Worm (Caenorhabditis elegans): ENCODE results near the gene C31A11.13.

C31A11.13 gene

DNA sequence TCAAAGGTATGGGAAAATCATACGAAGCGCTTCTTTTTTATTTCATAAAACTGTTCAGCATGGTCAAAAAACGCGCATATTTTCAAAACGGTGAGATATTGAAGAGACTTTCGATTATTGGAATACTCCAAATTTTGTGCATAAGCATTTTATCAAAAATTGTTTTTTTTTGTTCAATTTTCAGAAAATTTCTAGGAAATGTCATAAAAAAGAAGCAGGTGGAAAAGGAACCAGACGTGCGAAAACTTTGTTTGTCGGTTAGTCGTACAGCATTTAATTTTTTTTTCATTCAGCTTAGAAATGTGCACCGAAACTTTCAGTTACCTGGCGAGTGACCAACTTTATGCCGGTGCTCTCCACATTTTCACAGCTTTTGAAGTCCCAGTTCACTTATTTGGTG is 31.1 kb upstream of the C31A11.13 start, which contains the start of gene srh-167:
Gene srh-167, plus strand, starts transcription at position 301 of the 400 bp plus-strand sequence.
- TF ChIP-seq madf-5 (GFP tag; IDR thresholded peaks at IDR 0.05) (no peak), nhr-6 (tag; optimal IDR thresholded peaks at IDR 0.05) (no peak), daf-8 (GFP tag; IDR thresholded peaks at IDR 0.05) (no peak), ztf-11 (tag; optimal IDR thresholded peaks at IDR 0.05) (no peak), tra-1 (GFP tag; IDR thresholded peaks at IDR 0.05) (no peak), madf-9 (GFP tag; conservative IDR thresholded peaks at IDR 0.05) (no peak), R02D3.7 (tag; optimal IDR thresholded peaks at IDR 0.05) (no peak), spr-1 (tag; optimal IDR thresholded peaks at IDR 0.05) (no peak), hmg-1.1 (GFP tag; IDR thresholded peaks at IDR 0.05) (no peak), aha-1 (tag) (no peak), ZK546.5 (tag; optimal IDR thresholded peaks at IDR 0.05) (no peak), ctbp-1 (GFP tag; IDR thresholded peaks at IDR 0.05) (no peak), lin-38 (GFP tag; IDR thresholded peaks at IDR 0.05) (no peak), zip-11 (GFP tag; IDR thresholded peaks at IDR 0.05) (no peak), ZK337.2 (GFP tag; IDR thresholded peaks at IDR 0.05) (no peak), spr-3 (GFP tag; optimal IDR thresholded peaks at IDR 0.05) (no peak), dmd-9 (GFP tag; IDR thresholded peaks at IDR 0.05) (no peak), lin-1 (GFP tag; IDR thresholded peaks at IDR 0.05) (no peak), ces-1 (GFP tag; optimal IDR thresholded peaks at IDR 0.05) (no peak), ceh-82 (tag; optimal IDR thresholded peaks at IDR 0.05) (no peak)

DNA sequence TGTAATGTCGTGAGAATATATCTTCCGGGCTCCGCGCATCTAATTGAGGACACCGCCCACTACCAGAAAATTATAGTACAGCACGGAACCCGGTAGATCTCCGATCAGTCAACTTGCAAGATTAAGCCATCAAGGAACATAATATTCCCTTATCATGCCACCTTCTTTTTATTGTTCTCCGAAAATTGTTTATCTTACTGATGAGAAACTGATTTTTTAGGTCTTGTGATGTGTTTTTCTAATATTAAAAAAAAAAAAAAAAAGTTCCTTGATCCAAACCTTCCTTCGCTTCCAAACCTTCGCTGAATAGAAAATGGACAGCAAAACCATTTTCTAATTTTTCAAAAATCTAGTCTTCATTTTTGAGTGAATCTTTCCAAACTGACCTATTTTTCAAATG is 26.5 kb upstream of the C31A11.13 start, which contains the start of gene F57G8.7:
Gene F57G8.7, plus strand, starts transcription at position 301 of the 400 bp plus-strand sequence.
- TF ChIP-seq Y5F2A.4 (GFP tag; optimal IDR thresholded peaks at IDR 0.05), result no peak
- TF ChIP-seq dmd-9 (GFP tag; IDR thresholded peaks at IDR 0.05), result no peak
- TF ChIP-seq R02D3.7 (tag; optimal IDR thresholded peaks at IDR 0.05), result no peak
- TF ChIP-seq ceh-28 (tag; optimal IDR thresholded peaks at IDR 0.05), result no peak
- no peak for TF ChIP-seq attf-4 (tag; optimal IDR thresholded peaks at IDR 0.05)
- no peak for TF ChIP-seq ceh-62 (tag; optimal IDR thresholded peaks at IDR 0.05)
- no peak for TF ChIP-seq ama-1 (optimal IDR thresholded peaks at IDR 0.05)
- no peak for TF ChIP-seq F26F4.8 (GFP tag; conservative IDR thresholded peaks at IDR 0.05)
- TF ChIP-seq lin-38 (GFP tag; IDR thresholded peaks at IDR 0.05), result no peak
- no peak for TF ChIP-seq jun-1 (tag; optimal IDR thresholded peaks at IDR 0.05)
- no peak for TF ChIP-seq ceh-32 (tag; optimal IDR thresholded peaks at IDR 0.05; ENCODE audit: poor library complexity)
- TF ChIP-seq lin-39 (tag; optimal IDR thresholded peaks at IDR 0.05), result no peak
- TF ChIP-seq tag-97 (GFP tag; IDR thresholded peaks at IDR 0.05), result no peak
- TF ChIP-seq nhr-10 (tag; optimal IDR thresholded peaks at IDR 0.05), result no peak
- TF ChIP-seq nhr-102 (tag; optimal IDR thresholded peaks at IDR 0.05), result no peak
- TF ChIP-seq nhr-76 (tag; optimal IDR thresholded peaks at IDR 0.05), result no peak
- no peak for TF ChIP-seq zfp-3 (GFP tag; conservative IDR thresholded peaks at IDR 0.05)

DNA sequence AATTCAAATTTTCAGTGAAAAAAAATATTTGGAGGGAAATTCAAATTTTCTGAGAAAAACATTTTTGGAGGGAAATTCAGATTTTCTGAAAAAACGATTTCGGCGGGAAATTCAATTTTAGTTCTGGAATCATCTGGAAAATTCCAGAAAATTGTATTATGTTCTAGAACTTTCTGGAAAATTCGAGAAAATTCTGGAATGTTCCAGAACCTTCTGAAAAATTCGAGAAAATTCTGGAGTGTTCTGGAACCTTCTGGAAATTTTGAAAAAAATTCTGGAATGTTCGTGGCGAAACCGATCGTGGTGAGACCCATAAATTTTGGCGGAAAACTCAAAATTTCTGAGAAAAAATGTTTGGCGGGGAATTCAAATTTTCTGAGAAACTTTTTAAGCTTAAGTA is 19.8 kb upstream of the C31A11.13 start:
- no peak for TF ChIP-seq ceh-28 (tag; optimal IDR thresholded peaks at IDR 0.05)
- no peak for TF ChIP-seq ceh-62 (tag; optimal IDR thresholded peaks at IDR 0.05)
- TF ChIP-seq ZK337.2 (GFP tag; IDR thresholded peaks at IDR 0.05), result no peak
- TF ChIP-seq ZK546.5 (tag; optimal IDR thresholded peaks at IDR 0.05), result no peak
- TF ChIP-seq tra-1 (GFP tag; IDR thresholded peaks at IDR 0.05), result no peak
- TF ChIP-seq duxl-1 (tag; optimal IDR thresholded peaks at IDR 0.05; ENCODE audit: poor library complexity), result no peak
- TF ChIP-seq F49E8.2 (tag; optimal IDR thresholded peaks at IDR 0.05; ENCODE audit: borderline replicate concordance), result no peak
- no peak for TF ChIP-seq dve-1 (tag; optimal IDR thresholded peaks at IDR 0.05; ENCODE audit: insufficient read depth)
- no peak for TF ChIP-seq zip-2 (tag; optimal IDR thresholded peaks at IDR 0.05)
- no peak for TF ChIP-seq lin-13 (GFP tag; optimal IDR thresholded peaks at IDR 0.05)
- TF ChIP-seq dpl-1 (GFP tag; optimal IDR thresholded peaks at IDR 0.05), result no peak
